Worm (Caenorhabditis elegans) whole organism, L4 larva: ENCODE results near the gene K08F9.1.

Experiments
- attf-4 ChIP-seq: sonication (generic microtip); optimal IDR thresholded peaks from 3 replicates; lab custom pipeline; 2017; ENCODE audit warnings: missing biosample characterization, missing genetic modification characterization
- dmd-9 ChIP-seq: fragments of 200-800 bp; sonication (Bioruptor generic); IDR thresholded peaks from 2 replicates; pipeline ENCODE4 v1.3.6; 2022; ENCODE audit warnings: missing genetic modification reagents, missing genetic modification characterization, missing compliant biosample characterization
- nhr-25 ChIP-seq: sonication (generic microtip); optimal IDR thresholded peaks from 2 replicates; lab custom pipeline; 2017; ENCODE audit warnings: missing genetic modification characterization, mild to moderate bottlenecking, missing compliant biosample characterization, antibody characterized with exemption, moderate library complexity, borderline replicate concordance; ENCODE audit not compliant: insufficient read depth
- unc-39 ChIP-seq: sonication (generic microtip); optimal IDR thresholded peaks from 2 replicates; lab custom pipeline; 2017; ENCODE audit warnings: missing biosample characterization, missing genetic modification characterization

- no peak for TF ChIP-seq dmd-9
- TF ChIP-seq unc-39 = no peak
- TF ChIP-seq attf-4 (tag; lab: Kevin White, UChicago) = no peak
- no peak for TF ChIP-seq nhr-25 (tag; lab: Kevin White, UChicago)
These were observed 33.9 kb downstream of the K08F9.1 start, which contains the start of gene Y75B12A.2 for ce11 chrV:15109260-15109659.
